Worm (Caenorhabditis elegans) whole organism, L4 larva: Measurements from ENCODE around the gene K09E2.3.

ENCODE experiments used
- D1046.2 ChIP-seq: fragments of 200-800 bp; sonication (Bioruptor generic); IDR thresholded peaks from 2 replicates; pipeline ENCODE4 v1.3.6; 2022; ENCODE audit warnings: missing genetic modification characterization, missing compliant biosample characterization
- ama-1 ChIP-seq: fragments of 150-350 bp; optimal IDR thresholded peaks from 2 replicates; lab custom pipeline; 2014; ENCODE audit warnings: inconsistent platforms, mixed read lengths
- fkh-10 ChIP-seq: fragments of 150-350 bp; optimal IDR thresholded peaks from 2 replicates; lab custom pipeline; 2014; ENCODE audit warnings: missing biosample characterization, missing genetic modification reagents, missing genetic modification characterization
- hif-1 ChIP-seq, 2 experiments: sonication (generic microtip); optimal IDR thresholded peaks; 2 replicates each; lab custom pipeline; 2016 to 2017; ENCODE audit warnings: missing compliant biosample characterization in 2 of 2, missing genetic modification characterization in 2 of 2, missing genetic modification reagents in 2 of 2, missing genotype in 2 of 2, mild to moderate bottlenecking in 1 of 2
- hlh-30 ChIP-seq: sonication (generic microtip); optimal IDR thresholded peaks from 2 replicates; lab custom pipeline; 2017; ENCODE audit warnings: antibody characterized with exemption, mild to moderate bottlenecking, missing genetic modification characterization, missing compliant biosample characterization; ENCODE audit not compliant: insufficient read depth
- lin-29 ChIP-seq: fragments of 200-800 bp; sonication (Bioruptor generic); IDR thresholded peaks from 2 replicates; pipeline ENCODE4 v1.3.6; 2022; ENCODE audit warnings: missing genetic modification reagents, missing genetic modification characterization, missing compliant biosample characterization
- nhr-11 ChIP-seq: fragments of 150-350 bp; optimal IDR thresholded peaks from 2 replicates; lab custom pipeline; 2014; ENCODE audit warnings: missing biosample characterization, missing genetic modification characterization
- nhr-237 ChIP-seq: sonication (generic microtip); optimal IDR thresholded peaks from 2 replicates; lab custom pipeline; 2017; ENCODE audit warnings: missing biosample characterization, missing genetic modification characterization
- pha-4 ChIP-seq, 2 experiments: fragments of 150-350 bp in 1 of 2; fragments of 200-800 bp in 1 of 2; sonication (Bioruptor generic) in 1 of 2; IDR thresholded peaks in 1 of 2; optimal IDR thresholded peaks in 1 of 2; 2 replicates each; pipeline versions ENCODE4 v1.3.6 to Lab custom; 2014 to 2022; ENCODE audit warnings: missing genetic modification characterization in 2 of 2, missing genetic modification reagents in 2 of 2, missing biosample characterization in 1 of 2, missing compliant biosample characterization in 1 of 2
- php-3 ChIP-seq: fragments of 200-800 bp; sonication (Bioruptor generic); IDR thresholded peaks from 2 replicates; pipeline ENCODE4 v1.3.6; 2022; ENCODE audit warnings: missing genetic modification reagents, missing genetic modification characterization, missing compliant biosample characterization
- pqm-1 ChIP-seq: sonication (generic microtip); optimal IDR thresholded peaks from 2 replicates; lab custom pipeline; 2017; ENCODE audit warnings: missing biosample characterization, missing genetic modification characterization
- unc-62 ChIP-seq, 3 experiments: fragments of 150-350 bp in 1 of 3; sonication (generic microtip); optimal IDR thresholded peaks in 2 of 3; peaks in 1 of 3; 1 replicate in 1 of 3; 2 replicates in 2 of 3; lab custom pipeline; 2014 to 2017; ENCODE audit warnings: missing biosample characterization in 3 of 3, missing genetic modification characterization in 3 of 3, missing genetic modification reagents in 3 of 3, missing genotype in 1 of 3
- zfp-3 ChIP-seq: fragments of 200-800 bp; sonication (Bioruptor generic); conservative IDR thresholded peaks from 2 replicates; pipeline ENCODE4 v1.3.6; 2022; ENCODE audit warnings: missing genetic modification reagents, missing genetic modification characterization, missing compliant biosample characterization
- ztf-7 ChIP-seq: fragments of 150-350 bp; optimal IDR thresholded peaks from 2 replicates; lab custom pipeline; 2014; ENCODE audit warnings: missing biosample characterization, missing genetic modification characterization

DNA sequence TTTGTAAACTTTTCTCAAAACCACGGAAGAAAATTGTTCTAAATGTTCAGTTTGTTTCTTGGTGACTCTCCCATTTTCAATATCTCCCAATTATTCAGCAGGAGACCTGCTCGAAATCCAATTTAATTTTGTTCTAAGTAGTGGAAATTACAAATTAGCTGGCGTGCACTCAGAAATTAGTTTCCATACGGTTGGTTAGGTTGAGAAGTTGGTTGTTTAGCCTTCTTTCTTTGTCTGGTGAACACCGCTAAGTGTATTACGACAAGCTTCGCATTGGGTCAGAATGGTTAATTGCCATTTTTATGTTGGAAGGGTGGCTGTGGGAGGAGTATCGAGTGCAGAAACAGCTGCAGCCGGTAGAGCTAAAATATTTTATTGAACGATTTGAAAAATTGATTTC, 24.3 kb upstream of the K09E2.3 start:
- TF ChIP-seq hlh-30 (tag; lab: Kevin White, UChicago) (no peak), zfp-3 (GFP tag; lab: Robert Waterston, UW) (no peak), nhr-11 (tag; lab: Kevin White, UChicago) (no peak), fkh-10 (GFP tag; lab: Kevin White, UChicago) (no peak), php-3 (GFP tag; lab: Robert Waterston, UW) (no peak), ama-1 (lab: Kevin White, UChicago) (no peak), lin-29 (no peak), ztf-7 (tag; lab: Kevin White, UChicago) (no peak), unc-62 (GFP tag; optimal IDR thresholded peaks at IDR 0.05 in 1 of 2; lab: Kevin White, UChicago) (no peak), unc-62 (tag; optimal IDR thresholded peaks at IDR 0.05; lab: Kevin White, UChicago) (no peak), nhr-237 (tag; lab: Kevin White, UChicago) (no peak), D1046.2 (no peak), hif-1 (tag; optimal IDR thresholded peaks at IDR 0.05; lab: Kevin White, UChicago) (no peak), pqm-1 (no peak), pha-4 (GFP tag; IDR thresholded peaks at IDR 0.05; lab: Robert Waterston, UW) (no peak), pha-4 (tag; optimal IDR thresholded peaks at IDR 0.05; lab: Kevin White, UChicago) (no peak)
